Fruit fly (Drosophila melanogaster) whole organism, pupa: ENCODE measurements around the gene P5CS.

Experiments
- CG14655 ChIP-seq: fragments of 200-800 bp; sonication (Bioruptor generic); optimal IDR thresholded peaks from 3 replicates; lab custom pipeline; 2017; ENCODE audit warnings: mild to moderate bottlenecking, missing biosample characterization, missing genetic modification reagents, missing genetic modification characterization
- CG17806 ChIP-seq: fragments of 200-800 bp; sonication (Bioruptor generic); optimal IDR thresholded peaks from 2 replicates; lab custom pipeline; 2018; ENCODE audit warnings: missing biosample characterization, mild to moderate bottlenecking, missing genetic modification characterization, moderate library complexity
- CG32121 ChIP-seq: fragments of 200-800 bp; sonication (Bioruptor generic); IDR thresholded peaks from 2 replicates; pipeline ENCODE4 v1.3.6; 2022; ENCODE audit warnings: missing biosample characterization, missing genetic modification characterization
- CG34367 ChIP-seq: fragments of 200-800 bp; sonication (Bioruptor generic); optimal IDR thresholded peaks from 2 replicates; lab custom pipeline; 2018; ENCODE audit warnings: missing biosample characterization, mild to moderate bottlenecking, missing genetic modification characterization
- CG8159 ChIP-seq: fragments of 200-800 bp; sonication (Bioruptor generic); optimal IDR thresholded peaks from 3 replicates; lab custom pipeline; 2018; ENCODE audit warnings: missing biosample characterization, mild to moderate bottlenecking, missing genetic modification characterization, moderate library complexity
- D1 ChIP-seq: fragments of 200-800 bp; sonication (Bioruptor generic); optimal IDR thresholded peaks from 2 replicates; lab custom pipeline; 2018; ENCODE audit warnings: missing biosample characterization, mild to moderate bottlenecking, missing genetic modification characterization, moderate library complexity
- Pif1A ChIP-seq: fragments of 200-800 bp; sonication (Bioruptor generic); optimal IDR thresholded peaks from 3 replicates; lab custom pipeline; 2016; ENCODE audit warnings: missing biosample characterization, missing genetic modification characterization
- fd96Ca ChIP-seq: fragments of 200-800 bp; sonication (Bioruptor generic); IDR thresholded peaks from 3 replicates; pipeline ENCODE4 v1.3.6; 2022; ENCODE audit warnings: missing biosample characterization, missing genetic modification characterization
- gl ChIP-seq: fragments of 200-800 bp; sonication (Bioruptor generic); optimal IDR thresholded peaks from 2 replicates; lab custom pipeline; 2018; ENCODE audit warnings: missing biosample characterization, mild to moderate bottlenecking, missing genetic modification characterization

DNA sequence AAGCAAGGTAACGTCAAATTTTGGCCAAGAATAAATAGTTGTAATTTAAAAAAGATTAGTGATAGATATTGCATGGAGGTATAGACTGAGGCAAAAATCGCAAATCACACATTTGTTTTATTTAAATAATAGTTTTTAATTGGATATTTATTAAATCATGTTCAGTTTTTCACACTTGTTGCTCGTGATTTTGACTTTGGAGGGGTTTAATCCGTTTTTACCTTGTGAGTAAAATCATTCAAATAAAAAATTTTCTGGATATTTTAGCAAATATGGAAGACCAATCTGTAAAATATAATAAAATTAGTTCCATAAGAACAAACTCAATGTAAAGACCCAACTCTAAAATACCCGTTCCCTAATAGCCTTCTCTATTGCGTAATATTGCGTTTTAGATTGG lies 56.4 kb downstream of the P5CS start, which contains the start of gene CG7140:
- TF ChIP-seq CG32121 (GFP tag; lab: Robert Waterston, UW): no peak
- TF ChIP-seq Pif1A (GFP tag; lab: Kevin White, UChicago): no peak
- TF ChIP-seq CG14655: no peak
- no peak for TF ChIP-seq fd96Ca
- TF ChIP-seq D1 (tag; lab: Kevin White, UChicago): no peak
- TF ChIP-seq gl (tag; lab: Kevin White, UChicago): no peak
- no peak for TF ChIP-seq CG34367 (tag; lab: Kevin White, UChicago)
- TF ChIP-seq CG8159 (tag; lab: Kevin White, UChicago): no peak
- TF ChIP-seq CG17806: no peak
